Worm (Caenorhabditis elegans): ENCODE results near the gene str-233.

- TF ChIP-seq tbx-11 (GFP tag; IDR thresholded peaks at IDR 0.05) (no peak), ama-1 (optimal IDR thresholded peaks at IDR 0.05) (no peak), flt-1 (GFP tag; IDR thresholded peaks at IDR 0.05) (no peak), ets-7 (tag; optimal IDR thresholded peaks at IDR 0.05) (no peak), hnd-1 (tag; optimal IDR thresholded peaks at IDR 0.05) (no peak), hmbx-1 (tag; optimal IDR thresholded peaks at IDR 0.05) (no peak), ceh-36 (tag; optimal IDR thresholded peaks at IDR 0.05) (no peak), B0310.2 (tag; optimal IDR thresholded peaks at IDR 0.05) (no peak), hmg-4 (GFP tag; optimal IDR thresholded peaks at IDR 0.05) (no peak), F13C5.2 (tag; optimal IDR thresholded peaks at IDR 0.05) (no peak), tbx-37 (GFP tag; conservative IDR thresholded peaks at IDR 0.05) (no peak), pes-1 (GFP tag; IDR thresholded peaks at IDR 0.05) (no peak), sea-1 (GFP tag; conservative IDR thresholded peaks at IDR 0.05) (no peak)
Observed at ce11 chrV:15996655-15997186, 12.7 kb downstream of the str-233 start, which contains the start of the genes C06C6.9 and C06C6.8.

All from whole organism, early embryonic.